Fruit fly (Drosophila melanogaster): ENCODE data around the gene kon.

Gene kon

DNA sequence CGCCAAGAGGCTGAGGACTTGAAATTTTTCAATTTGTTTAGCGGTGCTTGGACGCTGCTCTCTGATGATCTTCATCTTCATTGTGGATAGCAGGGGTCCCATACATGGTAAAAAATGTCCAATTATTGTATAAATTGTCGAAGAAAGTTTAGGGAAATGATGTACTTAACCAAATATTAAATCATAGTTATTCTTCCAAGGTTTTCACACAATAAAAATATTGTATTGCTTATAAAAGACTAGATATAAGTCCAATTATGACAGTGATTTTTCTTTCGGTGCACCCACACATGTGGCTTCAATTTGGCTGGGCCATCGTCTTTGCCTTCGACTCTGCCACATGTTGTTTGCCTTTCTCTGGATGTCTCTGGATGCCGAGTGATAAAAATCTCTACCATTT is 1.1 kb upstream of the kon start (continued):
- TF ChIP-seq jumu (GFP tag; optimal IDR thresholded peaks at IDR 0.05) (peak; percentile 19), Doc2 (GFP tag; IDR thresholded peaks at IDR 0.05) (no peak), Bdp1 (GFP tag; optimal IDR thresholded peaks at IDR 0.05) (no peak), NfI (GFP tag; optimal IDR thresholded peaks at IDR 0.05) (peak; percentile 4), CG7271 (tag; optimal IDR thresholded peaks at IDR 0.05) (no peak), ems (GFP tag; optimal IDR thresholded peaks at IDR 0.05) (no peak), Hr3 (GFP tag; optimal IDR thresholded peaks at IDR 0.05) (peak; percentile 49), CG32772 (GFP tag; IDR thresholded peaks at IDR 0.05) (peak; percentile 50), CG3407 (GFP tag; optimal IDR thresholded peaks at IDR 0.05) (peak; percentile 46), pfk (GFP tag; optimal IDR thresholded peaks at IDR 0.05) (no peak), dmrt11E (tag; optimal IDR thresholded peaks at IDR 0.05) (peak; percentile 84), fru (optimal IDR thresholded peaks at IDR 0.05) (no peak), pros (GFP tag; optimal IDR thresholded peaks at IDR 0.05) (no peak), Nf-YB (GFP tag; optimal IDR thresholded peaks at IDR 0.05) (peak; percentile 18), CG4730 (GFP tag; IDR thresholded peaks at IDR 0.05) (peak; percentile 28; the same call in 1 of the 2 replicates), CG11093 (GFP tag; IDR thresholded peaks at IDR 0.05) (peak; percentile 57; the same call in 2 of the 3 replicates), grau (tag; optimal IDR thresholded peaks at IDR 0.05) (peak; percentile 58), pita (GFP tag; optimal IDR thresholded peaks at IDR 0.05) (no peak), CG14710 (tag; optimal IDR thresholded peaks at IDR 0.05) (peak; percentile 45), CG5245 (GFP tag; optimal IDR thresholded peaks at IDR 0.05) (peak; percentile 2), Lhr (GFP tag; optimal IDR thresholded peaks at IDR 0.05) (peak; percentile 22), mam (GFP tag; optimal IDR thresholded peaks at IDR 0.05) (no peak), NC2α (GFP tag; optimal IDR thresholded peaks at IDR 0.05) (peak; percentile 3), usp (GFP tag; optimal IDR thresholded peaks at IDR 0.05) (no peak), Mad (GFP tag; optimal IDR thresholded peaks at IDR 0.05) (no peak), CTCF (GFP tag; optimal IDR thresholded peaks at IDR 0.05) (no peak), kay (GFP tag; optimal IDR thresholded peaks at IDR 0.05) (peak; percentile 1), CG16779 (GFP tag; IDR thresholded peaks at IDR 0.05) (no peak), nom (GFP tag; optimal IDR thresholded peaks at IDR 0.05) (peak; percentile 23), HmgD (GFP tag; optimal IDR thresholded peaks at IDR 0.05) (peak; percentile 2), CG7357 (GFP tag; IDR thresholded peaks at IDR 0.05) (0 out of 3 replicates have a peak, but pooled peaks have one; percentile 27), CG7987 (GFP tag; optimal IDR thresholded peaks at IDR 0.05) (no peak), run (tag; optimal IDR thresholded peaks at IDR 0.05) (peak; percentile 3), rib (GFP tag; IDR thresholded peaks at IDR 0.05) (no peak), Ada2b (GFP tag; IDR thresholded peaks at IDR 0.05) (peak; percentile 8; the same call in 1 of the 2 replicates), Spps (tag; optimal IDR thresholded peaks at IDR 0.05) (peak; percentile 4), CG9727 (GFP tag; optimal IDR thresholded peaks at IDR 0.05) (peak; percentile 69), sd (tag; optimal IDR thresholded peaks at IDR 0.05) (no peak), CG30431 (GFP tag; optimal IDR thresholded peaks at IDR 0.05) (peak; percentile 49), CG18619 (GFP tag; optimal IDR thresholded peaks at IDR 0.05) (no peak), tna (GFP tag; IDR thresholded peaks at IDR 0.05; ENCODE audit: partially characterized antibody) (no peak), CG15073 (GFP tag; optimal IDR thresholded peaks at IDR 0.05) (no peak), CG6854 (GFP tag; optimal IDR thresholded peaks at IDR 0.05) (no peak), MBD-R2 (GFP tag; IDR thresholded peaks at IDR 0.05) (no peak; the same call in 1 of the 2 replicates), CG4328 (GFP tag; optimal IDR thresholded peaks at IDR 0.05) (no peak), exex (tag; optimal IDR thresholded peaks at IDR 0.05) (no peak), CG9876 (GFP tag; optimal IDR thresholded peaks at IDR 0.05) (no peak), CG8281 (tag; optimal IDR thresholded peaks at IDR 0.05) (no peak), CG2875 (GFP tag; optimal IDR thresholded peaks at IDR 0.05) (peak; percentile 61), cato (GFP tag; optimal IDR thresholded peaks at IDR 0.05; ENCODE audit: borderline replicate concordance) (peak; percentile 14), CG17328 (GFP tag; IDR thresholded peaks at IDR 0.05) (peak; percentile 73), unpg (GFP tag; optimal IDR thresholded peaks at IDR 0.05) (peak; percentile 69)
